Worm (Caenorhabditis elegans) whole organism, L4/young adult: ENCODE measurements around the gene Y68A4A.10.

Experiments used
- W03F9.2 ChIP-seq: fragments of 150-350 bp; optimal IDR thresholded peaks from 2 replicates; lab custom pipeline; 2014; ENCODE audit warnings: missing biosample characterization, missing genetic modification characterization
- him-1 ChIP-seq: sonication (generic microtip); optimal IDR thresholded peaks from 2 replicates; lab custom pipeline; 2016; ENCODE audit warnings: missing genotype, missing genetic modification reagents, missing genetic modification characterization, missing compliant biosample characterization

- TF ChIP-seq W03F9.2 (tag; lab: Kevin White, UChicago) (no peak), him-1 (no peak)
Measured at ce11 chrV:17167457-17167856, 34.5 kb upstream of the Y68A4A.10 start, which contains the start of gene srz-66.
